Fruit fly (Drosophila melanogaster) whole organism, embryonic: ENCODE measurements around the gene Nup93-1.

ENCODE experiments used
- Adf1 ChIP-seq: fragments of 200-800 bp; sonication (Bioruptor generic); IDR thresholded peaks from 2 replicates; pipeline ENCODE4 v1.3.6; 2022; ENCODE audit warnings: missing biosample characterization, missing genetic modification characterization
- Atf3 ChIP-seq: fragments of 200-800 bp; sonication (Bioruptor generic); optimal IDR thresholded peaks from 3 replicates; lab custom pipeline; 2016; ENCODE audit warnings: missing biosample characterization, missing genetic modification characterization
- C15 ChIP-seq: fragments of 200-800 bp; sonication (Bioruptor generic); IDR thresholded peaks from 3 replicates; pipeline ENCODE4 v1.3.6; 2022; ENCODE audit warnings: missing biosample characterization, missing genetic modification characterization
- CG10431 ChIP-seq: fragments of 200-800 bp; sonication (Bioruptor generic); optimal IDR thresholded peaks from 3 replicates; lab custom pipeline; 2018; ENCODE audit warnings: missing biosample characterization, mild to moderate bottlenecking, missing genetic modification characterization
- CG11723 ChIP-seq: fragments of 200-800 bp; sonication (Bioruptor generic); optimal IDR thresholded peaks from 2 replicates; lab custom pipeline; 2017; ENCODE audit warnings: missing biosample characterization, mild to moderate bottlenecking, missing genetic modification characterization
- CG12659 ChIP-seq: fragments of 200-800 bp; sonication (Bioruptor generic); optimal IDR thresholded peaks from 3 replicates; lab custom pipeline; 2017; ENCODE audit warnings: mild to moderate bottlenecking, missing biosample characterization, missing genetic modification reagents, missing genetic modification characterization
- CG14014 ChIP-seq: fragments of 200-800 bp; sonication (Bioruptor generic); IDR thresholded peaks from 2 replicates; pipeline ENCODE4 v1.3.6; 2022; ENCODE audit warnings: missing biosample characterization, missing genetic modification characterization
- CG15479 ChIP-seq: fragments of 200-800 bp; sonication (Bioruptor generic); optimal IDR thresholded peaks from 3 replicates; lab custom pipeline; 2019; ENCODE audit warnings: missing biosample characterization, mild to moderate bottlenecking, missing genetic modification characterization, moderate library complexity
- CG15696 ChIP-seq: fragments of 200-800 bp; sonication (Bioruptor generic); optimal IDR thresholded peaks from 2 replicates; lab custom pipeline; 2019; ENCODE audit warnings: missing biosample characterization, mild to moderate bottlenecking, missing genetic modification characterization, moderate library complexity
- CG1602 ChIP-seq: fragments of 200-800 bp; sonication (Bioruptor generic); optimal IDR thresholded peaks from 3 replicates; lab custom pipeline; 2016; ENCODE audit warnings: missing biosample characterization, missing genetic modification characterization
- CG16815 ChIP-seq: fragments of 200-800 bp; sonication (Bioruptor generic); optimal IDR thresholded peaks from 3 replicates; lab custom pipeline; 2017; ENCODE audit warnings: missing biosample characterization, mild to moderate bottlenecking, missing genetic modification characterization
- CG16863 ChIP-seq: fragments of 200-800 bp; sonication (Bioruptor generic); optimal IDR thresholded peaks from 3 replicates; lab custom pipeline; 2016; ENCODE audit warnings: missing biosample characterization, missing genetic modification characterization
- CG17802 ChIP-seq: fragments of 200-800 bp; sonication (Bioruptor generic); optimal IDR thresholded peaks from 2 replicates; lab custom pipeline; 2018; ENCODE audit warnings: missing biosample characterization, mild to moderate bottlenecking, missing genetic modification characterization, moderate library complexity
- CG18599 ChIP-seq: fragments of 200-800 bp; sonication (Bioruptor generic); optimal IDR thresholded peaks from 3 replicates; lab custom pipeline; 2017; ENCODE audit warnings: missing biosample characterization, missing genetic modification characterization, mild to moderate bottlenecking, moderate library complexity, missing genetic modification reagents
- CG3407 ChIP-seq: fragments of 200-800 bp; sonication (Bioruptor generic); optimal IDR thresholded peaks from 2 replicates; lab custom pipeline; 2018; ENCODE audit warnings: missing biosample characterization, mild to moderate bottlenecking, missing genetic modification characterization
- CG4404 ChIP-seq: fragments of 200-800 bp; sonication (Bioruptor generic); IDR thresholded peaks from 2 replicates; pipeline ENCODE4 v1.3.6; 2022; ENCODE audit warnings: missing biosample characterization, missing genetic modification characterization
- CG6272 ChIP-seq: fragments of 200-800 bp; sonication (Bioruptor generic); IDR thresholded peaks from 2 replicates; pipeline ENCODE4 v1.3.6; 2022; ENCODE audit warnings: missing biosample characterization, missing genetic modification characterization
- CG6854 ChIP-seq: fragments of 200-800 bp; sonication (Bioruptor generic); optimal IDR thresholded peaks from 3 replicates; lab custom pipeline; 2017; ENCODE audit warnings: missing biosample characterization, mild to moderate bottlenecking, missing genetic modification characterization
- CG7372 ChIP-seq: fragments of 200-800 bp; sonication (Bioruptor generic); IDR thresholded peaks from 2 replicates; pipeline ENCODE4 v1.3.6; 2022; ENCODE audit warnings: missing biosample characterization, missing genetic modification characterization
- CG8290 ChIP-seq, 3 experiments: fragments of 200-800 bp; sonication (Bioruptor generic); optimal IDR thresholded peaks; 2 replicates each; lab custom pipeline; 2016 to 2019; ENCODE audit warnings: missing biosample characterization in 3 of 3, missing genetic modification characterization in 3 of 3, mild to moderate bottlenecking in 2 of 3, moderate library complexity in 1 of 3
- CG9609 ChIP-seq: fragments of 200-800 bp; sonication (Bioruptor generic); optimal IDR thresholded peaks from 3 replicates; lab custom pipeline; 2016; ENCODE audit warnings: missing biosample characterization, missing genetic modification characterization
- CG9876 ChIP-seq: fragments of 200-800 bp; sonication (Bioruptor generic); optimal IDR thresholded peaks from 2 replicates; lab custom pipeline; 2016; ENCODE audit warnings: missing biosample characterization, missing genetic modification characterization
- Chrac-16 ChIP-seq: fragments of 200-800 bp; sonication (Bioruptor generic); optimal IDR thresholded peaks from 3 replicates; lab custom pipeline; 2016; ENCODE audit warnings: missing biosample characterization, missing genetic modification characterization
- D19A ChIP-seq: fragments of 200-800 bp; optimal IDR thresholded peaks from 3 replicates; lab custom pipeline; 2019; ENCODE audit warnings: missing biosample characterization, mild to moderate bottlenecking, missing genetic modification characterization, moderate library complexity
- Dll ChIP-seq: fragments of 200-800 bp; sonication (Bioruptor generic); IDR thresholded peaks from 4 replicates; pipeline ENCODE4 v1.3.6; 2022; ENCODE audit warnings: missing biosample characterization, missing genetic modification characterization; ENCODE audit not compliant: partially characterized antibody
- E2f2 ChIP-seq: fragments of 200-800 bp; sonication (Bioruptor generic); IDR thresholded peaks from 2 replicates; pipeline ENCODE4 v1.3.6; 2022; ENCODE audit warnings: missing biosample characterization, missing genetic modification characterization
- ERR ChIP-seq: fragments of 200-800 bp; sonication (Bioruptor generic); optimal IDR thresholded peaks from 2 replicates; lab custom pipeline; 2016; ENCODE audit warnings: missing biosample characterization, missing genetic modification characterization
- Fer1 ChIP-seq: fragments of 200-800 bp; sonication (Bioruptor generic); optimal IDR thresholded peaks from 2 replicates; lab custom pipeline; 2017; ENCODE audit warnings: missing biosample characterization, mild to moderate bottlenecking, missing genetic modification characterization
- Hr39 ChIP-seq: fragments of >200 bp; optimal IDR thresholded peaks from 2 replicates; lab custom pipeline; 2017
- MBD-R2 ChIP-seq: fragments of 200-800 bp; sonication (Bioruptor generic); IDR thresholded peaks from 2 replicates; pipeline ENCODE4 v1.3.6; 2022; ENCODE audit warnings: missing biosample characterization, missing genetic modification characterization
- Med ChIP-seq: fragments of 200-800 bp; sonication (Bioruptor generic); peaks from one replicate; lab custom pipeline; 2016; ENCODE audit warnings: missing biosample characterization, missing genetic modification characterization, mild to moderate bottlenecking, inconsistent platforms, moderate library complexity
- Neu2 ChIP-seq: fragments of 200-800 bp; sonication (Bioruptor generic); optimal IDR thresholded peaks from 3 replicates; lab custom pipeline; 2016; ENCODE audit warnings: missing biosample characterization, missing genetic modification characterization, borderline replicate concordance
- Nf-YB ChIP-seq: fragments of 200-800 bp; sonication (Bioruptor generic); optimal IDR thresholded peaks from 3 replicates; lab custom pipeline; 2019; ENCODE audit warnings: missing biosample characterization, mild to moderate bottlenecking, missing genetic modification characterization, moderate library complexity
- Oaz ChIP-seq: fragments of 200-800 bp; sonication (Bioruptor generic); IDR thresholded peaks from 2 replicates; pipeline ENCODE4 v1.3.6; 2022; ENCODE audit warnings: missing biosample characterization, missing genetic modification characterization
- az2 ChIP-seq: fragments of 200-800 bp; sonication (Bioruptor generic); optimal IDR thresholded peaks from 3 replicates; lab custom pipeline; 2016; ENCODE audit warnings: missing biosample characterization, missing genetic modification characterization
- cato ChIP-seq: fragments of 200-800 bp; sonication (Bioruptor generic); optimal IDR thresholded peaks from 2 replicates; lab custom pipeline; 2016; ENCODE audit warnings: missing biosample characterization, missing genetic modification characterization, borderline replicate concordance
- cwo ChIP-seq: fragments of 200-800 bp; sonication (Bioruptor generic); optimal IDR thresholded peaks from 3 replicates; lab custom pipeline; 2017; ENCODE audit warnings: missing biosample characterization, missing genetic modification characterization, mild to moderate bottlenecking, moderate library complexity, missing genetic modification reagents
- dmrt11E ChIP-seq: fragments of 200-800 bp; sonication (Bioruptor generic); optimal IDR thresholded peaks from 3 replicates; lab custom pipeline; 2018; ENCODE audit warnings: missing biosample characterization, mild to moderate bottlenecking, missing genetic modification characterization, moderate library complexity
- en ChIP-seq: fragments of 200-800 bp; sonication (Bioruptor generic); optimal IDR thresholded peaks from 2 replicates; lab custom pipeline; 2016; ENCODE audit warnings: missing biosample characterization, missing genetic modification characterization
- esg ChIP-seq: fragments of 200-800 bp; sonication (Bioruptor generic); conservative IDR thresholded peaks from 2 replicates; pipeline ENCODE4 v1.3.6; 2022; ENCODE audit warnings: missing biosample characterization, missing genetic modification characterization
- eve ChIP-seq, 2 experiments: fragments of >200 bp; optimal IDR thresholded peaks; 2 replicates each; lab custom pipeline; 2017; ENCODE audit warnings: missing biosample characterization in 2 of 2, missing genetic modification characterization in 2 of 2
- gfzf ChIP-seq: fragments of 200-800 bp; sonication (Bioruptor generic); optimal IDR thresholded peaks from 2 replicates; lab custom pipeline; 2016; ENCODE audit warnings: missing biosample characterization, mild to moderate bottlenecking, missing genetic modification characterization, moderate library complexity
- ind ChIP-seq: fragments of 200-800 bp; sonication (Bioruptor generic); optimal IDR thresholded peaks from 3 replicates; lab custom pipeline; 2016; ENCODE audit warnings: missing biosample characterization, missing genetic modification characterization
- ken ChIP-seq: fragments of 200-800 bp; sonication (Bioruptor generic); IDR thresholded peaks from 3 replicates; pipeline ENCODE4 v1.3.6; 2022; ENCODE audit warnings: missing biosample characterization, missing genetic modification characterization
- nerfin-1 ChIP-seq: fragments of 200-800 bp; sonication (Bioruptor generic); optimal IDR thresholded peaks from 3 replicates; lab custom pipeline; 2019; ENCODE audit warnings: missing biosample characterization, mild to moderate bottlenecking, missing genetic modification characterization, moderate library complexity
- sens-2 ChIP-seq: fragments of 200-800 bp; sonication (Bioruptor generic); IDR thresholded peaks from 2 replicates; pipeline ENCODE4 v1.3.6; 2022; ENCODE audit warnings: missing biosample characterization, missing genetic modification characterization
- slbo ChIP-seq: fragments of 200-800 bp; sonication (Bioruptor generic); IDR thresholded peaks from 2 replicates; pipeline ENCODE4 v1.3.6; 2022; ENCODE audit warnings: missing biosample characterization, missing genetic modification characterization
- stc ChIP-seq: fragments of 200-800 bp; sonication (Bioruptor generic); IDR thresholded peaks from 2 replicates; pipeline ENCODE4 v1.3.6; 2022; ENCODE audit warnings: missing biosample characterization, missing genetic modification characterization
- wdn ChIP-seq: fragments of 200-800 bp; sonication (Bioruptor generic); IDR thresholded peaks from 2 replicates; pipeline ENCODE4 v1.3.6; 2022; ENCODE audit warnings: missing biosample characterization, missing genetic modification characterization
- zen2 ChIP-seq: fragments of 200-800 bp; sonication (Bioruptor generic); IDR thresholded peaks from 3 replicates; pipeline ENCODE4 v1.3.6; 2022; ENCODE audit warnings: missing biosample characterization, missing genetic modification characterization; ENCODE audit not compliant: partially characterized antibody

The Nup93-1 gene

dm6 chrX:13815526-13816173 is 7.0 kb upstream of the Nup93-1 start:
- TF ChIP-seq CG11723 (peak; percentile 48), gfzf (GFP tag; lab: Kevin White, UChicago) (no peak), CG9609 (GFP tag; lab: Kevin White, UChicago) (peak; percentile 47), Oaz (0 out of 2 replicates have a peak, but pooled peaks have one; percentile 29), az2 (GFP tag; lab: Kevin White, UChicago) (peak; percentile 45), CG4404 (peak; percentile 33; the same call in 1 of the 2 replicates), C15 (GFP tag; lab: Robert Waterston, UW) (no peak), cwo (peak; percentile 42), CG17802 (tag; lab: Kevin White, UChicago) (peak; percentile 4), Med (GFP tag; lab: Kevin White, UChicago) (peak; percentile 89), Neu2 (GFP tag; lab: Kevin White, UChicago) (no peak), Fer1 (peak; percentile 50), CG18599 (peak; percentile 60), CG6272 (no peak), ind (peak; percentile 60), sens-2 (GFP tag; lab: Robert Waterston, UW) (no peak), wdn (no peak), ken (GFP tag; lab: Robert Waterston, UW) (no peak), Chrac-16 (peak; percentile 24), CG7372 (GFP tag; lab: Robert Waterston, UW) (peak; percentile 30; the same call in 1 of the 2 replicates), dmrt11E (tag; lab: Kevin White, UChicago) (peak; percentile 36), zen2 (no peak), MBD-R2 (no peak), eve (GFP tag; optimal IDR thresholded peaks at IDR 0.05; lab: Kevin White, UChicago) (no peak), CG1602 (GFP tag; lab: Kevin White, UChicago) (peak; percentile 32), esg (peak; percentile 60), CG15479 (GFP tag; lab: Kevin White, UChicago) (no peak), nerfin-1 (peak; percentile 44), CG16815 (GFP tag; lab: Kevin White, UChicago) (peak; percentile 30), CG3407 (GFP tag; lab: Kevin White, UChicago) (no peak), Hr39 (no peak), CG9876 (GFP tag; lab: Kevin White, UChicago) (no peak), CG12659 (peak; percentile 68), CG10431 (GFP tag; lab: Kevin White, UChicago) (no peak), E2f2 (GFP tag; lab: Robert Waterston, UW) (0 out of 2 replicates have a peak, but pooled peaks have one; percentile 17), cato (GFP tag; lab: Kevin White, UChicago) (peak; percentile 1), en (no peak), Nf-YB (GFP tag; lab: Kevin White, UChicago) (peak; percentile 14), CG6854 (peak; percentile 9), ERR (GFP tag; lab: Kevin White, UChicago) (peak; percentile 47), CG16863 (GFP tag; lab: Kevin White, UChicago) (peak; percentile 28), Adf1 (peak; percentile 58), CG14014 (GFP tag; lab: Robert Waterston, UW) (no peak), CG8290 (GFP tag; optimal IDR thresholded peaks at IDR 0.05; lab: Kevin White, UChicago) (no peak), CG8290 (tag; optimal IDR thresholded peaks at IDR 0.05; lab: Kevin White, UChicago) (peak in 1 of 2 experiments; percentile 10), Atf3 (peak; percentile 31), slbo (GFP tag; lab: Robert Waterston, UW) (peak; percentile 43), D19A (tag; lab: Kevin White, UChicago) (peak; percentile 55), stc (GFP tag; lab: Robert Waterston, UW) (peak; percentile 52; the same call in 1 of the 2 replicates), Dll (GFP tag; lab: Robert Waterston, UW) (no peak), CG15696 (tag; lab: Kevin White, UChicago) (peak; percentile 34)
